Worm (Caenorhabditis elegans): ENCODE results near the gene ZC84.6.

ZC84.6 gene

ce11 chrIII:9181246-9181645 is 18.3 kb downstream of the ZC84.6 start, which contains the start of gene tax-4:
TSS of gene tax-4 (plus strand) at chrIII:9181546.
- TF ChIP-seq lin-39 (tag; optimal IDR thresholded peaks at IDR 0.05) (no peak), nhr-237 (tag; optimal IDR thresholded peaks at IDR 0.05) (no peak), lir-3 (tag; optimal IDR thresholded peaks at IDR 0.05; ENCODE audit: poor library complexity) (no peak), nhr-19 (GFP tag; conservative IDR thresholded peaks at IDR 0.05) (no peak), swsn-7 (tag; optimal IDR thresholded peaks at IDR 0.05) (no peak), lin-35 (GFP tag; optimal IDR thresholded peaks at IDR 0.05) (no peak), nhr-85 (tag) (no peak), ets-5 (GFP tag; IDR thresholded peaks at IDR 0.05) (no peak), nhr-28 (tag; optimal IDR thresholded peaks at IDR 0.05) (no peak), efl-1 (optimal IDR thresholded peaks at IDR 0.05) (no peak), efl-1 (GFP tag; optimal IDR thresholded peaks at IDR 0.05 in 1 of 2) (no peak), alr-1 (tag; optimal IDR thresholded peaks at IDR 0.05; ENCODE audit: borderline replicate concordance) (no peak), isw-1 (GFP tag; IDR thresholded peaks at IDR 0.05) (no peak), hlh-17 (GFP tag; optimal IDR thresholded peaks at IDR 0.05; ENCODE audit: borderline replicate concordance) (no peak), sox-4 (tag; optimal IDR thresholded peaks at IDR 0.05) (no peak), fkh-4 (tag; optimal IDR thresholded peaks at IDR 0.05; ENCODE audit: borderline replicate concordance) (no peak), nhr-11 (tag; optimal IDR thresholded peaks at IDR 0.05) (no peak), irx-1 (tag; optimal IDR thresholded peaks at IDR 0.05) (no peak)

ce11 chrIII:9177874-9178273 is 21.6 kb downstream of the ZC84.6 start:
- TF ChIP-seq tbx-2 (tag; optimal IDR thresholded peaks at IDR 0.05) = no peak
- TF ChIP-seq nhr-47 (tag; optimal IDR thresholded peaks at IDR 0.05) = no peak
- TF ChIP-seq vab-15 (tag; optimal IDR thresholded peaks at IDR 0.05) = no peak
- no peak for TF ChIP-seq tlp-1 (tag; optimal IDR thresholded peaks at IDR 0.05)
- no peak for TF ChIP-seq swsn-7 (tag; optimal IDR thresholded peaks at IDR 0.05)
- no peak for TF ChIP-seq irx-1 (tag; optimal IDR thresholded peaks at IDR 0.05)
- no peak for TF ChIP-seq C16A3.4 (tag; optimal IDR thresholded peaks at IDR 0.05)
- no peak for TF ChIP-seq lin-15B (tag; optimal IDR thresholded peaks at IDR 0.05)
- TF ChIP-seq nhr-28 (tag; optimal IDR thresholded peaks at IDR 0.05) = no peak
- no peak for TF ChIP-seq fkh-8 (tag; optimal IDR thresholded peaks at IDR 0.05)
- TF ChIP-seq dpl-1 (GFP tag; optimal IDR thresholded peaks at IDR 0.05) = no peak
- no peak for TF ChIP-seq alr-1 (tag; optimal IDR thresholded peaks at IDR 0.05; ENCODE audit: borderline replicate concordance)
- no peak for TF ChIP-seq lin-35 (GFP tag; optimal IDR thresholded peaks at IDR 0.05)
- TF ChIP-seq xbp-1 (tag; optimal IDR thresholded peaks at IDR 0.05) = no peak
- TF ChIP-seq rnt-1 (tag; optimal IDR thresholded peaks at IDR 0.05) = no peak

- TF ChIP-seq jun-1 (tag; optimal IDR thresholded peaks at IDR 0.05) (no peak), ztf-11 (tag; optimal IDR thresholded peaks at IDR 0.05) (peak in 1 of 2 experiments; percentile 18), ceh-88 (GFP tag; IDR thresholded peaks at IDR 0.05) (no peak), lin-14 (GFP tag; optimal IDR thresholded peaks at IDR 0.05) (peak; percentile 29), lin-15B (tag; optimal IDR thresholded peaks at IDR 0.05) (no peak), blmp-1 (tag; optimal IDR thresholded peaks at IDR 0.05) (peak; percentile 43), skn-1 (tag; optimal IDR thresholded peaks at IDR 0.05) (no peak), nhr-71 (tag; optimal IDR thresholded peaks at IDR 0.05) (no peak), zip-4 (GFP tag; optimal IDR thresholded peaks at IDR 0.05) (no peak), nhr-20 (tag; optimal IDR thresholded peaks at IDR 0.05) (peak; percentile 11), mep-1 (tag; optimal IDR thresholded peaks at IDR 0.05) (peak; percentile 2), isw-1 (GFP tag; IDR thresholded peaks at IDR 0.05) (no peak), vab-15 (tag; optimal IDR thresholded peaks at IDR 0.05) (no peak), lin-35 (GFP tag; optimal IDR thresholded peaks at IDR 0.05) (no peak), ceh-8 (GFP tag; optimal IDR thresholded peaks at IDR 0.05) (no peak), C34B4.2 (tag; optimal IDR thresholded peaks at IDR 0.05) (no peak), xbp-1 (tag; optimal IDR thresholded peaks at IDR 0.05) (no peak), rnt-1 (tag; optimal IDR thresholded peaks at IDR 0.05) (peak; percentile 6), efl-3 (GFP tag; optimal IDR thresholded peaks at IDR 0.05) (no peak), ets-5 (GFP tag; IDR thresholded peaks at IDR 0.05) (no peak), tlp-1 (tag; optimal IDR thresholded peaks at IDR 0.05) (no peak), dsc-1 (tag; optimal IDR thresholded peaks at IDR 0.05) (no peak)
Observed at ce11 chrIII:9176008-9176407, 23.5 kb downstream of the ZC84.6 start.

Data from whole organism, L1 larva.